Fruit fly (Drosophila melanogaster) whole organism, embryonic: ENCODE data around the gene NK7.1.

Experiments
- Atf6 ChIP-seq: fragments of 200-800 bp; sonication (Bioruptor generic); IDR thresholded peaks from 2 replicates; pipeline ENCODE4 v1.3.6; 2022; ENCODE audit warnings: missing biosample characterization, missing genetic modification characterization
- B-H1 ChIP-seq: fragments of 200-800 bp; sonication (Bioruptor generic); IDR thresholded peaks from 3 replicates; pipeline ENCODE4 v1.3.6; 2022; ENCODE audit warnings: missing biosample characterization, missing genetic modification characterization
- BtbVII ChIP-seq: fragments of 200-800 bp; sonication (Bioruptor generic); optimal IDR thresholded peaks from 3 replicates; lab custom pipeline; 2017; ENCODE audit warnings: missing biosample characterization, mild to moderate bottlenecking, missing genetic modification characterization
- CG12236 ChIP-seq: fragments of 200-800 bp; sonication (Bioruptor generic); optimal IDR thresholded peaks from 2 replicates; lab custom pipeline; 2016; ENCODE audit warnings: missing biosample characterization, missing genetic modification characterization
- CG13424 ChIP-seq: fragments of 200-800 bp; sonication (Bioruptor generic); optimal IDR thresholded peaks from 2 replicates; lab custom pipeline; 2019; ENCODE audit warnings: missing biosample characterization, mild to moderate bottlenecking, missing genetic modification characterization, moderate library complexity
- CG17802 ChIP-seq: fragments of 200-800 bp; sonication (Bioruptor generic); optimal IDR thresholded peaks from 2 replicates; lab custom pipeline; 2018; ENCODE audit warnings: missing biosample characterization, mild to moderate bottlenecking, missing genetic modification characterization, moderate library complexity
- CG2120 ChIP-seq: fragments of 200-800 bp; sonication (Bioruptor generic); optimal IDR thresholded peaks from 3 replicates; lab custom pipeline; 2016; ENCODE audit warnings: missing biosample characterization, missing genetic modification characterization
- CG34422 ChIP-seq: fragments of 200-800 bp; sonication (Bioruptor generic); IDR thresholded peaks from 3 replicates; pipeline ENCODE4 v1.3.6; 2022; ENCODE audit warnings: missing biosample characterization, missing genetic modification characterization
- CG4617 ChIP-seq: fragments of 200-800 bp; sonication (Bioruptor generic); optimal IDR thresholded peaks from 3 replicates; lab custom pipeline; 2016; ENCODE audit warnings: missing biosample characterization, missing genetic modification characterization, borderline replicate concordance
- CG5180 ChIP-seq: fragments of 200-800 bp; sonication (Bioruptor generic); optimal IDR thresholded peaks from 3 replicates; lab custom pipeline; 2017; ENCODE audit warnings: missing biosample characterization, missing genetic modification characterization, mild to moderate bottlenecking, moderate library complexity, missing genetic modification reagents
- CG6791 ChIP-seq: fragments of 200-800 bp; sonication (Bioruptor generic); IDR thresholded peaks from 3 replicates; pipeline ENCODE4 v1.3.6; 2022; ENCODE audit warnings: missing biosample characterization, missing genetic modification characterization; ENCODE audit not compliant: partially characterized antibody
- CG7357 ChIP-seq: fragments of 200-800 bp; sonication (Bioruptor generic); IDR thresholded peaks from 3 replicates; pipeline ENCODE4 v1.3.6; 2022; ENCODE audit warnings: missing biosample characterization, missing genetic modification characterization
- CG7839 ChIP-seq: fragments of 200-800 bp; sonication (Bioruptor generic); optimal IDR thresholded peaks from 3 replicates; lab custom pipeline; 2018; ENCODE audit warnings: missing biosample characterization, mild to moderate bottlenecking, missing genetic modification characterization, moderate library complexity
- CG7928 ChIP-seq: fragments of 200-800 bp; sonication (Bioruptor generic); optimal IDR thresholded peaks from 2 replicates; lab custom pipeline; 2017; ENCODE audit warnings: missing biosample characterization, mild to moderate bottlenecking, missing genetic modification characterization
- CG8478 ChIP-seq: fragments of >200 bp; optimal IDR thresholded peaks from 2 replicates; lab custom pipeline; 2018
- CG9727 ChIP-seq: fragments of 200-800 bp; sonication (Bioruptor generic); optimal IDR thresholded peaks from 3 replicates; lab custom pipeline; 2017; ENCODE audit warnings: missing biosample characterization, mild to moderate bottlenecking, missing genetic modification characterization
- Doc3 ChIP-seq: fragments of 200-800 bp; sonication (Bioruptor generic); IDR thresholded peaks from 3 replicates; pipeline ENCODE4 v1.3.6; 2022; ENCODE audit warnings: missing biosample characterization, missing genetic modification characterization; ENCODE audit not compliant: partially characterized antibody
- Eip74EF ChIP-seq, 2 experiments: fragments of 200-800 bp in 1 of 2; fragments of >200 bp in 1 of 2; sonication (Bioruptor generic) in 1 of 2; optimal IDR thresholded peaks; 2 replicates each; lab custom pipeline; 2017 to 2019; ENCODE audit warnings: missing biosample characterization in 2 of 2, missing genetic modification characterization in 2 of 2, mild to moderate bottlenecking in 1 of 2, moderate library complexity in 1 of 2
- Gug ChIP-seq: fragments of 200-800 bp; sonication (Bioruptor generic); IDR thresholded peaks from 4 replicates; pipeline ENCODE4 v1.3.6; 2022; ENCODE audit warnings: missing biosample characterization, missing genetic modification characterization
- HLHmδ ChIP-seq: fragments of 200-800 bp; sonication (Bioruptor generic); optimal IDR thresholded peaks from 2 replicates; lab custom pipeline; 2018; ENCODE audit warnings: missing biosample characterization, mild to moderate bottlenecking, missing genetic modification characterization, moderate library complexity
- Hey ChIP-seq: fragments of 200-800 bp; sonication (Bioruptor generic); optimal IDR thresholded peaks from 3 replicates; lab custom pipeline; 2018; ENCODE audit warnings: missing biosample characterization, mild to moderate bottlenecking, missing genetic modification characterization
- Med ChIP-seq: fragments of 200-800 bp; sonication (Bioruptor generic); peaks from one replicate; lab custom pipeline; 2016; ENCODE audit warnings: missing biosample characterization, missing genetic modification characterization, mild to moderate bottlenecking, inconsistent platforms, moderate library complexity
- PHDP ChIP-seq: fragments of 200-800 bp; sonication (Bioruptor generic); optimal IDR thresholded peaks from 3 replicates; lab custom pipeline; 2018; ENCODE audit warnings: missing biosample characterization, mild to moderate bottlenecking, missing genetic modification characterization, moderate library complexity
- Ptx1 ChIP-seq: fragments of 200-800 bp; sonication (Bioruptor generic); IDR thresholded peaks from 2 replicates; pipeline ENCODE4 v1.3.6; 2022; ENCODE audit warnings: missing biosample characterization, missing genetic modification characterization
- Rx ChIP-seq: fragments of 200-800 bp; sonication (Bioruptor generic); IDR thresholded peaks from 2 replicates; pipeline ENCODE4 v1.3.6; 2022; ENCODE audit warnings: missing biosample characterization, missing genetic modification characterization
- Sin3A ChIP-seq: fragments of >200 bp; optimal IDR thresholded peaks from 2 replicates; lab custom pipeline; 2018
- ac ChIP-seq: fragments of 200-800 bp; sonication (Bioruptor generic); optimal IDR thresholded peaks from 3 replicates; lab custom pipeline; 2017; ENCODE audit warnings: missing biosample characterization, mild to moderate bottlenecking, missing genetic modification characterization
- ara ChIP-seq: fragments of 200-800 bp; sonication (Bioruptor generic); IDR thresholded peaks from 2 replicates; pipeline ENCODE4 v1.3.6; 2022; ENCODE audit warnings: missing biosample characterization, missing genetic modification characterization
- br ChIP-seq: fragments of >200 bp; optimal IDR thresholded peaks from 2 replicates; lab custom pipeline; 2017
- chinmo ChIP-seq: fragments of 200-800 bp; sonication (Bioruptor generic); IDR thresholded peaks from 4 replicates; pipeline ENCODE4 v1.3.6; 2022; ENCODE audit warnings: missing biosample characterization, missing genetic modification characterization; ENCODE audit not compliant: partially characterized antibody
- crc ChIP-seq: fragments of 200-800 bp; sonication (Bioruptor generic); optimal IDR thresholded peaks from 2 replicates; lab custom pipeline; 2016; ENCODE audit warnings: missing biosample characterization, missing genetic modification characterization
- dan ChIP-seq: fragments of 200-800 bp; sonication (Bioruptor generic); IDR thresholded peaks from 2 replicates; pipeline ENCODE4 v1.3.6; 2022; ENCODE audit warnings: missing biosample characterization, missing genetic modification characterization
- esg ChIP-seq: fragments of 200-800 bp; sonication (Bioruptor generic); conservative IDR thresholded peaks from 2 replicates; pipeline ENCODE4 v1.3.6; 2022; ENCODE audit warnings: missing biosample characterization, missing genetic modification characterization
- ewg ChIP-seq: fragments of 200-800 bp; sonication (Bioruptor generic); optimal IDR thresholded peaks from 3 replicates; lab custom pipeline; 2017; ENCODE audit warnings: mild to moderate bottlenecking, missing biosample characterization, missing genetic modification reagents, missing genetic modification characterization
- gce ChIP-seq: fragments of 200-800 bp; sonication (Bioruptor generic); IDR thresholded peaks from 3 replicates; pipeline ENCODE4 v1.3.6; 2022; ENCODE audit warnings: missing biosample characterization, missing genetic modification characterization
- gfzf ChIP-seq: fragments of 200-800 bp; sonication (Bioruptor generic); optimal IDR thresholded peaks from 2 replicates; lab custom pipeline; 2016; ENCODE audit warnings: missing biosample characterization, mild to moderate bottlenecking, missing genetic modification characterization, moderate library complexity
- grau ChIP-seq: fragments of 200-800 bp; optimal IDR thresholded peaks from 3 replicates; lab custom pipeline; 2019; ENCODE audit warnings: missing biosample characterization, mild to moderate bottlenecking, missing genetic modification characterization, moderate library complexity
- lmd ChIP-seq: fragments of 200-800 bp; sonication (Bioruptor generic); IDR thresholded peaks from 2 replicates; pipeline ENCODE4 v1.3.6; 2022; ENCODE audit warnings: missing biosample characterization, missing genetic modification characterization
- lov ChIP-seq, 2 experiments: fragments of 200-800 bp in 1 of 2; fragments of >200 bp in 1 of 2; sonication (Bioruptor generic) in 1 of 2; IDR thresholded peaks in 1 of 2; optimal IDR thresholded peaks in 1 of 2; 2 replicates in 1 of 2; 3 replicates in 1 of 2; pipeline versions ENCODE4 v1.3.6 to Lab custom; 2017 to 2022; ENCODE audit warnings: missing biosample characterization in 1 of 2, missing genetic modification characterization in 1 of 2
- maf-S ChIP-seq: fragments of 200-800 bp; sonication (Bioruptor generic); optimal IDR thresholded peaks from 2 replicates; lab custom pipeline; 2016; ENCODE audit warnings: missing biosample characterization, missing genetic modification characterization
- mld ChIP-seq: fragments of 200-800 bp; sonication (Bioruptor generic); IDR thresholded peaks from 3 replicates; pipeline ENCODE4 v1.3.6; 2022; ENCODE audit warnings: missing biosample characterization, missing genetic modification characterization; ENCODE audit not compliant: partially characterized antibody
- pan ChIP-seq, 4 experiments: fragments of >200 bp in 3 of 4; fragments of 200-800 bp in 1 of 4; sonication (Bioruptor generic) in 1 of 4; optimal IDR thresholded peaks in 3 of 4; IDR thresholded peaks in 1 of 4; 2 replicates each; pipeline versions ENCODE4 v1.3.6 to Lab custom; 2017 to 2022; ENCODE audit warnings: missing biosample characterization in 2 of 4, missing genetic modification characterization in 2 of 4, mixed read lengths in 1 of 4
- pho ChIP-seq: fragments of 200-800 bp; sonication (Bioruptor generic); optimal IDR thresholded peaks from 2 replicates; lab custom pipeline; 2016; ENCODE audit warnings: missing biosample characterization, missing genetic modification characterization
- sens ChIP-seq: fragments of 200-800 bp; sonication (Bioruptor generic); peaks from one replicate; lab custom pipeline; 2016; ENCODE audit warnings: missing biosample characterization, missing genetic modification characterization
- slp2 ChIP-seq: fragments of 200-800 bp; sonication (Bioruptor generic); optimal IDR thresholded peaks from 2 replicates; lab custom pipeline; 2016; ENCODE audit warnings: missing biosample characterization, missing genetic modification characterization
- tio ChIP-seq: fragments of 200-800 bp; sonication (Bioruptor generic); optimal IDR thresholded peaks from 2 replicates; lab custom pipeline; 2017; ENCODE audit warnings: missing biosample characterization, missing genetic modification characterization, inconsistent platforms
- toy ChIP-seq: fragments of 200-800 bp; sonication (Bioruptor generic); IDR thresholded peaks from 2 replicates; pipeline ENCODE4 v1.3.6; 2022; ENCODE audit warnings: missing biosample characterization, missing genetic modification characterization
- unc-4 ChIP-seq: fragments of 200-800 bp; sonication (Bioruptor generic); IDR thresholded peaks from 2 replicates; pipeline ENCODE4 v1.3.6; 2022; ENCODE audit warnings: missing biosample characterization, missing genetic modification characterization; ENCODE audit not compliant: partially characterized antibody
- vvl ChIP-seq: fragments of 200-800 bp; sonication (Bioruptor generic); IDR thresholded peaks from 2 replicates; pipeline ENCODE4 v1.3.6; 2022; ENCODE audit warnings: missing biosample characterization, missing genetic modification characterization
- wdn ChIP-seq: fragments of 200-800 bp; sonication (Bioruptor generic); IDR thresholded peaks from 2 replicates; pipeline ENCODE4 v1.3.6; 2022; ENCODE audit warnings: missing biosample characterization, missing genetic modification characterization
- wor ChIP-seq: fragments of 200-800 bp; sonication (Bioruptor generic); IDR thresholded peaks from 2 replicates; pipeline ENCODE4 v1.3.6; 2022; ENCODE audit warnings: missing biosample characterization, missing genetic modification characterization

Gene NK7.1

DNA sequence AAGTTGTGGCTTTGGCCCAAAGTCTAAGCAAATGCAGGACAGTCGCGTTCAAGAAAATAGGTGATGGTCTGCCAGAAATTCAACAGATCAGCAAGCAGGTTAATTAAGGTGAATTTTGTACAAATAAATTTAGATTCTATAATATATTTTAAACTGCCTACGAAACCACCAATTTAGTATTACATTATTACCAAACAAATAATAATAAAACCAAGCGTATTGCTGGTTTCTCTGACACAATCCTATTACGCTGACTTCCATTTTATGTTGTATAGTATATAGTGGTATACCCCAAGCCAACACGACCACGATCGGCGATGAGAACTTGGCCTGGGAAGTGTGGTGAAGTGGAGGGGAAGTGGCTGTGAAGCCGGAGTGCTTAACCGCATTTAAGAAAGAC is 81.3 kb downstream of the NK7.1 start (continued):
- TF ChIP-seq CG2120 (GFP tag; lab: Kevin White, UChicago): no peak
- TF ChIP-seq PHDP: no peak
- TF ChIP-seq Sin3A (lab: Kevin White, UChicago): no peak
- no peak for TF ChIP-seq gfzf (GFP tag; lab: Kevin White, UChicago)
- no peak for TF ChIP-seq crc (GFP tag; lab: Kevin White, UChicago)
- no peak for TF ChIP-seq mld (GFP tag; lab: Robert Waterston, UW)
- no peak for TF ChIP-seq CG12236
- TF ChIP-seq CG7928 (GFP tag; lab: Kevin White, UChicago): no peak
- peak; percentile 52 for TF ChIP-seq sens (GFP tag; lab: Kevin White, UChicago)
- TF ChIP-seq CG7357 (GFP tag; lab: Robert Waterston, UW): no peak
- no peak for TF ChIP-seq dan (GFP tag; lab: Robert Waterston, UW)
- no peak for TF ChIP-seq ara
- no peak for TF ChIP-seq CG17802 (tag; lab: Kevin White, UChicago)
- TF ChIP-seq br (lab: Kevin White, UChicago): no peak
- TF ChIP-seq CG13424 (tag; lab: Kevin White, UChicago): peak; percentile 17
- TF ChIP-seq HLHmδ: no peak
- TF ChIP-seq Atf6 (GFP tag; lab: Robert Waterston, UW): no peak
- TF ChIP-seq wdn: no peak
- TF ChIP-seq maf-S (GFP tag; lab: Kevin White, UChicago): no peak
- TF ChIP-seq wor (GFP tag; lab: Robert Waterston, UW): no peak
- TF ChIP-seq toy (GFP tag; lab: Robert Waterston, UW): no peak
- no peak for TF ChIP-seq ewg
- no peak for TF ChIP-seq CG34422 (GFP tag; lab: Robert Waterston, UW)
- TF ChIP-seq BtbVII (GFP tag; lab: Kevin White, UChicago): no peak
- TF ChIP-seq CG4617 (GFP tag; lab: Kevin White, UChicago): no peak
- 0 out of 4 replicates have a peak, but pooled peaks have one; percentile 52 for TF ChIP-seq chinmo (GFP tag; lab: Robert Waterston, UW)
- no peak for TF ChIP-seq Gug (GFP tag; lab: Robert Waterston, UW)
- no peak for TF ChIP-seq pho (GFP tag; lab: Kevin White, UChicago)
- TF ChIP-seq Med (GFP tag; lab: Kevin White, UChicago): no peak
- no peak for TF ChIP-seq CG6791 (GFP tag; lab: Robert Waterston, UW)
- TF ChIP-seq lmd (GFP tag; lab: Robert Waterston, UW): peak; percentile 22; the same call in 1 of the 2 replicates
- TF ChIP-seq gce (GFP tag; lab: Robert Waterston, UW): no peak
- TF ChIP-seq Doc3: no peak
- TF ChIP-seq slp2 (GFP tag; lab: Kevin White, UChicago): no peak
- no peak for TF ChIP-seq CG9727 (GFP tag; lab: Kevin White, UChicago)
- TF ChIP-seq CG5180 (GFP tag; lab: Kevin White, UChicago): peak; percentile 6
- no peak for TF ChIP-seq pan (optimal IDR thresholded peaks at IDR 0.05; lab: Kevin White, UChicago)
- TF ChIP-seq pan (GFP tag; optimal IDR thresholded peaks at IDR 0.05 in 1 of 2, IDR thresholded peaks at IDR 0.05 in 1 of 2): no peak
- no peak for TF ChIP-seq lov (optimal IDR thresholded peaks at IDR 0.05; lab: Kevin White, UChicago)
- TF ChIP-seq lov (GFP tag; IDR thresholded peaks at IDR 0.05; lab: Robert Waterston, UW): no peak
- no peak for TF ChIP-seq CG8478 (lab: Kevin White, UChicago)
- TF ChIP-seq unc-4 (GFP tag; lab: Robert Waterston, UW): no peak
- no peak for TF ChIP-seq Ptx1 (GFP tag; lab: Robert Waterston, UW)
- TF ChIP-seq B-H1 (GFP tag; lab: Robert Waterston, UW): no peak
- peak; percentile 3; the same call in 1 of the 2 replicates for TF ChIP-seq Rx (GFP tag; lab: Robert Waterston, UW)
- TF ChIP-seq vvl (GFP tag; lab: Robert Waterston, UW): no peak
- TF ChIP-seq CG7839 (tag; lab: Kevin White, UChicago): peak; percentile 26
- TF ChIP-seq grau (tag; lab: Kevin White, UChicago): peak; percentile 32
- TF ChIP-seq esg (GFP tag; lab: Robert Waterston, UW): no peak
- TF ChIP-seq ac (GFP tag; lab: Kevin White, UChicago): no peak
- TF ChIP-seq Hey (tag; lab: Kevin White, UChicago): no peak
- TF ChIP-seq Eip74EF (GFP tag; optimal IDR thresholded peaks at IDR 0.05; lab: Kevin White, UChicago): peak in 1 of 2 experiments; percentile 22
- TF ChIP-seq tio (GFP tag; lab: Kevin White, UChicago): no peak
